Worm (Caenorhabditis elegans) whole organism, L3 larva: ENCODE data around the gene B0035.3.

Experiments
- ZK546.5 ChIP-seq: sonication (generic microtip); optimal IDR thresholded peaks from 2 replicates; lab custom pipeline; 2017; ENCODE audit warnings: missing biosample characterization, missing genetic modification characterization
- aly-2 ChIP-seq: fragments of 150-350 bp; optimal IDR thresholded peaks from 2 replicates; lab custom pipeline; 2014; ENCODE audit warnings: missing biosample characterization, missing genetic modification characterization
- ama-1 ChIP-seq: fragments of 150-350 bp; optimal IDR thresholded peaks from 2 replicates; lab custom pipeline; 2018
- ceh-16 ChIP-seq: sonication (generic microtip); optimal IDR thresholded peaks from 2 replicates; lab custom pipeline; 2017; ENCODE audit warnings: missing biosample characterization, missing genetic modification characterization
- ceh-28 ChIP-seq: fragments of 150-350 bp; optimal IDR thresholded peaks from 2 replicates; lab custom pipeline; 2014; ENCODE audit warnings: missing biosample characterization, missing genetic modification reagents, missing genetic modification characterization
- ceh-82 ChIP-seq: fragments of 150-350 bp; optimal IDR thresholded peaks from 2 replicates; lab custom pipeline; 2014; ENCODE audit warnings: missing biosample characterization, missing genetic modification characterization
- ceh-9 ChIP-seq: sonication (generic microtip); optimal IDR thresholded peaks from 2 replicates; lab custom pipeline; 2018; ENCODE audit warnings: missing biosample characterization, missing genetic modification characterization
- daf-12 ChIP-seq: fragments of 150-350 bp; optimal IDR thresholded peaks from 2 replicates; lab custom pipeline; 2014; ENCODE audit warnings: missing biosample characterization, missing genetic modification reagents, missing genetic modification characterization
- egl-27 ChIP-seq: sonication (generic microtip); optimal IDR thresholded peaks from 4 replicates; lab custom pipeline; 2017; ENCODE audit warnings: missing biosample characterization, missing genetic modification reagents, missing genetic modification characterization
- egl-5 ChIP-seq: fragments of 150-350 bp; optimal IDR thresholded peaks from 2 replicates; lab custom pipeline; 2017; ENCODE audit warnings: missing biosample characterization, missing genetic modification reagents, missing genetic modification characterization, inconsistent platforms
- elt-1 ChIP-seq: fragments of 150-350 bp; optimal IDR thresholded peaks from 2 replicates; lab custom pipeline; 2014; ENCODE audit warnings: missing biosample characterization, missing genetic modification characterization
- elt-2 ChIP-seq: sonication (generic microtip); optimal IDR thresholded peaks from 2 replicates; lab custom pipeline; 2016; ENCODE audit warnings: missing genetic modification reagents, mild to moderate bottlenecking, missing genetic modification characterization, missing compliant biosample characterization
- elt-3 ChIP-seq, 3 experiments: fragments of 150-350 bp in 1 of 3; sonication (generic microtip) in 2 of 3; optimal IDR thresholded peaks; 2 replicates in 2 of 3; 4 replicates in 1 of 3; lab custom pipeline; 2014 to 2017; ENCODE audit warnings: missing biosample characterization in 3 of 3, missing genetic modification characterization in 3 of 3
- eor-1 ChIP-seq, 2 experiments: fragments of 150-350 bp; optimal IDR thresholded peaks; 2 replicates each; lab custom pipeline; 2014 to 2018; ENCODE audit warnings: missing biosample characterization in 2 of 2, missing genetic modification characterization in 2 of 2
- fkh-10 ChIP-seq: sonication (generic microtip); optimal IDR thresholded peaks from 2 replicates; lab custom pipeline; 2017; ENCODE audit warnings: missing biosample characterization, missing genetic modification reagents, missing genetic modification characterization
- fkh-2 ChIP-seq: fragments of 150-350 bp; optimal IDR thresholded peaks from 2 replicates; lab custom pipeline; 2014; ENCODE audit warnings: missing biosample characterization, missing genetic modification reagents, missing genetic modification characterization
- fos-1 ChIP-seq: fragments of 150-350 bp; optimal IDR thresholded peaks from 2 replicates; lab custom pipeline; 2014; ENCODE audit warnings: missing biosample characterization, missing genetic modification characterization
- hmg-11 ChIP-seq: sonication (generic microtip); optimal IDR thresholded peaks from 2 replicates; lab custom pipeline; 2016; ENCODE audit warnings: missing genetic modification characterization, missing compliant biosample characterization
- lin-15B ChIP-seq: fragments of 150-350 bp; optimal IDR thresholded peaks from 2 replicates; lab custom pipeline; 2014; ENCODE audit warnings: missing biosample characterization, missing genetic modification characterization
- lin-39 ChIP-seq: fragments of 150-350 bp; optimal IDR thresholded peaks from 2 replicates; lab custom pipeline; 2018; ENCODE audit warnings: missing biosample characterization, missing genetic modification reagents, missing genetic modification characterization
- nfya-1 ChIP-seq: sonication (generic microtip); optimal IDR thresholded peaks from 2 replicates; lab custom pipeline; 2017; ENCODE audit warnings: missing genetic modification characterization, mild to moderate bottlenecking, missing compliant biosample characterization, antibody characterized with exemption, moderate library complexity; ENCODE audit not compliant: insufficient read depth
- nhr-11 ChIP-seq: fragments of 150-350 bp; optimal IDR thresholded peaks from 2 replicates; lab custom pipeline; 2014; ENCODE audit warnings: missing biosample characterization, missing genetic modification characterization
- nhr-12 ChIP-seq: fragments of 150-350 bp; optimal IDR thresholded peaks from 2 replicates; lab custom pipeline; 2014; ENCODE audit warnings: missing biosample characterization, missing genetic modification characterization
- nhr-25 ChIP-seq: sonication (generic microtip); optimal IDR thresholded peaks from 2 replicates; lab custom pipeline; 2017; ENCODE audit warnings: missing biosample characterization, missing genetic modification characterization
- nhr-67 ChIP-seq: fragments of 150-350 bp; optimal IDR thresholded peaks from 2 replicates; lab custom pipeline; 2014; ENCODE audit warnings: missing biosample characterization, missing genetic modification characterization
- nhr-76 ChIP-seq: fragments of 150-350 bp; sonication (generic microtip); optimal IDR thresholded peaks from 5 replicates; lab custom pipeline; 2014; ENCODE audit warnings: missing biosample characterization, missing genetic modification characterization
- nhr-77 ChIP-seq: fragments of 150-350 bp; optimal IDR thresholded peaks from 2 replicates; lab custom pipeline; 2014; ENCODE audit warnings: missing biosample characterization, missing genetic modification characterization
- pha-4 ChIP-seq: fragments of 150-350 bp; optimal IDR thresholded peaks from 2 replicates; lab custom pipeline; 2014; ENCODE audit warnings: missing biosample characterization, missing genetic modification reagents, missing genetic modification characterization
- pqm-1 ChIP-seq: fragments of 150-350 bp; optimal IDR thresholded peaks from 2 replicates; lab custom pipeline; 2017; ENCODE audit warnings: missing biosample characterization, missing genetic modification characterization, inconsistent platforms
- sea-2 ChIP-seq: fragments of 150-350 bp; sonication (generic microtip); optimal IDR thresholded peaks from 4 replicates; lab custom pipeline; 2014; ENCODE audit warnings: missing biosample characterization, missing genetic modification reagents, missing genetic modification characterization
- skn-1 ChIP-seq: fragments of 150-350 bp; optimal IDR thresholded peaks from 2 replicates; lab custom pipeline; 2014; ENCODE audit warnings: missing biosample characterization, missing genetic modification characterization
- snpc-4 ChIP-seq: fragments of 150-350 bp; optimal IDR thresholded peaks from 2 replicates; lab custom pipeline; 2014; ENCODE audit warnings: missing biosample characterization, missing genetic modification characterization
- tbx-2 ChIP-seq: sonication (generic microtip); optimal IDR thresholded peaks from 2 replicates; lab custom pipeline; 2016; ENCODE audit warnings: mild to moderate bottlenecking, missing genetic modification characterization, missing compliant biosample characterization
- unc-39 ChIP-seq: sonication (generic microtip); optimal IDR thresholded peaks from 4 replicates; lab custom pipeline; 2017; ENCODE audit warnings: missing biosample characterization, missing genetic modification characterization
- zag-1 ChIP-seq: fragments of 150-350 bp; optimal IDR thresholded peaks from 2 replicates; lab custom pipeline; 2014; ENCODE audit warnings: missing biosample characterization, missing genetic modification characterization

The B0035.3 gene

ce11 chrIV:11361409-11361808, 46.6 kb upstream of the B0035.3 start, which contains the start of gene T01G1.4:
Gene T01G1.4, minus strand, starts transcription at chrIV:11361509.
- TF ChIP-seq ama-1: no peak
- TF ChIP-seq fos-1 (tag; lab: Kevin White, UChicago): no peak
- TF ChIP-seq lin-39: no peak
- no peak for TF ChIP-seq nhr-11 (tag; lab: Kevin White, UChicago)
- TF ChIP-seq nhr-76 (tag; lab: Kevin White, UChicago): no peak
- no peak for TF ChIP-seq fkh-10 (GFP tag; lab: Kevin White, UChicago)
- TF ChIP-seq nfya-1: no peak
- no peak for TF ChIP-seq tbx-2 (tag; lab: Kevin White, UChicago)
- no peak for TF ChIP-seq ZK546.5
- no peak for TF ChIP-seq ceh-9 (tag; lab: Kevin White, UChicago)
- TF ChIP-seq elt-2 (tag; lab: Kevin White, UChicago): no peak
- no peak for TF ChIP-seq fkh-2 (tag; lab: Kevin White, UChicago)
- TF ChIP-seq eor-1 (tag; optimal IDR thresholded peaks at IDR 0.05; lab: Kevin White, UChicago): no peak
- TF ChIP-seq aly-2 (tag; lab: Kevin White, UChicago): no peak
- no peak for TF ChIP-seq nhr-67 (tag; lab: Kevin White, UChicago)
- TF ChIP-seq lin-15B (tag; lab: Kevin White, UChicago): no peak
- TF ChIP-seq egl-27 (tag; lab: Kevin White, UChicago): no peak

ce11 chrIV:11359769-11360168, 45.0 kb upstream of the B0035.3 start, which contains the start of gene klp-12:
Gene klp-12, minus strand, starts transcription at chrIV:11359869.
- TF ChIP-seq egl-27 (tag; lab: Kevin White, UChicago) (no peak), nhr-77 (tag; lab: Kevin White, UChicago) (no peak), ceh-16 (tag; lab: Kevin White, UChicago) (no peak)
- TF ChIP-seq, all 47 proteins: peak for 0

DNA sequence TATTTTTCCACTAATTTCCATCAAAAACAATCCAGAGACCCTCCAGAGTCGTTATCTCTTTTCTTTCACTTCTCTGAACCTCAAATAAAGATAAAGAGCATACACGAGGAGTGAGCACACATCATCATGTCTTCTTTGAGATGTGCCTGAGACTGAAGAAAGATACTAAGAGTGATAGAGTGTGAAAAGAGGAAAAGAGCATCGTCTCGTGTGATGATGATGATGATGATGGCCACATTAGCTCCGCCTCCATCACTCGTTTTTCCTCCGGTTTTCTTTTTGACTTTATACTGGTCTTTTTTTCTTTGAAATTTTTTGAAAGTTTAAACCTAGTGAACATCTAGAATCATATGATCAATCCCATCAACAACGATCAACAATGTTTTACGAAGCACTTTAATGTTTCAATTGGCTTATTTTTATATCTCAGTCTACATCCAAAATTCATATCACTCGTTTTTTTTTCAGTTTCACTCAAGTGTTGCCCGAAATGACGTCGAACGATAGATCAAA, 39.2 kb upstream of the B0035.3 start, which contains the start of gene T01G1.2:
TSS of gene T01G1.2 (plus strand) at position 463 of the 513 bp plus-strand sequence.
- no peak for TF ChIP-seq elt-3 (tag; optimal IDR thresholded peaks at IDR 0.05; lab: Kevin White, UChicago)
- no peak for TF ChIP-seq ceh-82 (tag; lab: Kevin White, UChicago)
- no peak for TF ChIP-seq unc-39 (tag; lab: Kevin White, UChicago)
- TF ChIP-seq snpc-4: no peak
- TF ChIP-seq lin-39: peak; percentile 87
- peak; percentile 29 for TF ChIP-seq skn-1
- TF ChIP-seq hmg-11 (tag; lab: Kevin White, UChicago): peak; percentile 15
- no peak for TF ChIP-seq pha-4
- TF ChIP-seq nfya-1: peak; percentile 59
- TF ChIP-seq nhr-12: no peak
- no peak for TF ChIP-seq zag-1
- peak; percentile 56 for TF ChIP-seq elt-1 (tag; lab: Kevin White, UChicago)
- TF ChIP-seq fkh-10 (GFP tag; lab: Kevin White, UChicago): no peak
- TF ChIP-seq nhr-11 (tag; lab: Kevin White, UChicago): no peak
- peak; percentile 62 for TF ChIP-seq egl-5

ce11 chrIV:11352768-11353167, 38.0 kb upstream of the B0035.3 start:
- TF ChIP-seq pha-4: no peak
- no peak for TF ChIP-seq pqm-1
- TF ChIP-seq ceh-28: no peak
- TF ChIP-seq fos-1 (tag; lab: Kevin White, UChicago): no peak
- TF ChIP-seq nhr-25 (tag; lab: Kevin White, UChicago): no peak
- peak; percentile 8 for TF ChIP-seq nhr-11 (tag; lab: Kevin White, UChicago)
- TF ChIP-seq eor-1 (tag; optimal IDR thresholded peaks at IDR 0.05; lab: Kevin White, UChicago): no peak
- no peak for TF ChIP-seq ceh-16 (tag; lab: Kevin White, UChicago)

DNA sequence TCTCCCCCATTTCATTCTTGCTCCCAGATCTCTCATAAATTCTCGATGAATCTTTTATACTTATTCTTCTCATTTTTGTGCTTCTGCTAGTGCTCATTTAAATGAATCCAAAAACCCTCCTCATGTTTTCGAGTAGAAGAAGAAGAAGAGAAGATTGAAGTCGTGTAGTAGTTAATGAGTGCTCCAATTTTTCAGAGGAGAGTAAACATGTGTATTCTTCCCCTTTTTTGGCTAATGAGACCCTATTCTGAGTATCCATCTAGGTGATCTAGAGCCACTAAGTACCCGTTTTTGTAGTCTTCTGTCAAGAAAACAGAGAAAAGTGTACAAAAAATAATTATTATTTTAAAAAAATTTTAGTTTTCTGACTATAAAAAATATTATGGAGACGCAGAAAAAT, 36.8 kb upstream of the B0035.3 start:
- TF ChIP-seq sea-2: no peak
- TF ChIP-seq daf-12 (tag; lab: Kevin White, UChicago): no peak
- TF ChIP-seq hmg-11 (tag; lab: Kevin White, UChicago): no peak
- TF ChIP-seq, all 47 proteins: peak for 0
